Worm (Caenorhabditis elegans) whole organism, early embryonic: Measurements from ENCODE around the gene Y54E2A.9.

ENCODE experiments used
- B0310.2 ChIP-seq: sonication (generic microtip); optimal IDR thresholded peaks from 2 replicates; lab custom pipeline; 2016; ENCODE audit warnings: mild to moderate bottlenecking, missing genetic modification characterization, missing compliant biosample characterization
- F13C5.2 ChIP-seq: sonication (generic microtip); optimal IDR thresholded peaks from 2 replicates; lab custom pipeline; 2017; ENCODE audit warnings: mild to moderate bottlenecking, missing genetic modification characterization, inconsistent platforms, missing compliant biosample characterization
- aly-1 ChIP-seq: sonication (generic microtip); optimal IDR thresholded peaks from 2 replicates; lab custom pipeline; 2016; ENCODE audit warnings: missing genetic modification characterization, missing compliant biosample characterization
- ama-1 ChIP-seq: fragments of 150-350 bp; optimal IDR thresholded peaks from 2 replicates; lab custom pipeline; 2014
- ceh-13 ChIP-seq: fragments of 200-800 bp; sonication (Bioruptor generic); optimal IDR thresholded peaks from 2 replicates; lab custom pipeline; 2018; ENCODE audit warnings: mild to moderate bottlenecking, missing genetic modification characterization, missing compliant biosample characterization
- ceh-36 ChIP-seq: sonication (generic microtip); optimal IDR thresholded peaks from 2 replicates; lab custom pipeline; 2016; ENCODE audit warnings: missing genetic modification characterization, inconsistent platforms, missing compliant biosample characterization
- ets-7 ChIP-seq: sonication (generic microtip); optimal IDR thresholded peaks from 2 replicates; lab custom pipeline; 2016; ENCODE audit warnings: missing genotype, missing genetic modification characterization, missing compliant biosample characterization
- flt-1 ChIP-seq: fragments of 200-800 bp; sonication (Bioruptor generic); IDR thresholded peaks from 2 replicates; pipeline ENCODE4 v1.3.6; 2022; ENCODE audit warnings: missing genetic modification characterization, missing compliant biosample characterization
- hmbx-1 ChIP-seq: sonication (generic microtip); optimal IDR thresholded peaks from 2 replicates; lab custom pipeline; 2016; ENCODE audit warnings: mild to moderate bottlenecking, missing genetic modification characterization, missing compliant biosample characterization
- hnd-1 ChIP-seq: sonication (generic microtip); optimal IDR thresholded peaks from 2 replicates; lab custom pipeline; 2016; ENCODE audit warnings: missing genetic modification characterization, missing compliant biosample characterization
- pes-1 ChIP-seq: fragments of 200-800 bp; sonication (Bioruptor generic); IDR thresholded peaks from 2 replicates; pipeline ENCODE4 v1.3.6; 2022; ENCODE audit warnings: missing genetic modification reagents, missing genetic modification characterization, missing compliant biosample characterization
- scrt-1 ChIP-seq: fragments of 200-800 bp; sonication (Bioruptor generic); IDR thresholded peaks from 2 replicates; pipeline ENCODE4 v1.3.6; 2022; ENCODE audit warnings: missing genetic modification characterization, missing compliant biosample characterization
- sea-1 ChIP-seq: fragments of 200-800 bp; sonication (Bioruptor generic); conservative IDR thresholded peaks from 2 replicates; pipeline ENCODE4 v1.3.6; 2022; ENCODE audit warnings: missing genetic modification characterization, missing compliant biosample characterization
- tbx-11 ChIP-seq: fragments of 200-800 bp; sonication (Bioruptor generic); IDR thresholded peaks from 2 replicates; pipeline ENCODE4 v1.3.6; 2022; ENCODE audit warnings: missing genetic modification characterization, missing compliant biosample characterization

- TF ChIP-seq F13C5.2, result no peak
- no peak for TF ChIP-seq aly-1 (tag; lab: Kevin White, UChicago)
- TF ChIP-seq ama-1 (lab: Kevin White, UChicago), result no peak
- TF ChIP-seq B0310.2 (tag; lab: Kevin White, UChicago), result no peak
- TF ChIP-seq ceh-36 (tag; lab: Kevin White, UChicago), result no peak
- no peak for TF ChIP-seq tbx-11 (GFP tag; lab: Robert Waterston, UW)
- no peak for TF ChIP-seq pes-1 (GFP tag; lab: Robert Waterston, UW)
- TF ChIP-seq ets-7, result no peak
- TF ChIP-seq ceh-13, result no peak
- no peak for TF ChIP-seq sea-1
- TF ChIP-seq hnd-1 (tag; lab: Kevin White, UChicago), result no peak
- TF ChIP-seq scrt-1 (GFP tag; lab: Robert Waterston, UW), result no peak
- TF ChIP-seq flt-1 (GFP tag; lab: Robert Waterston, UW), result no peak
- TF ChIP-seq hmbx-1, result no peak
These were observed 24.8 kb upstream of the Y54E2A.9 start for ce11 chrII:14810609-14811008.
